Fruit fly (Drosophila melanogaster) whole organism, embryonic: Measurements from ENCODE around the gene Zwilch.
A peak's percentile ranks its signal among the peaks of the same experiment; 100 is the strongest.

ENCODE experiments used
- CG10321 ChIP-seq: fragments of 200-800 bp; sonication (Bioruptor generic); IDR thresholded peaks from 2 replicates; pipeline ENCODE4 v1.3.6; 2022; ENCODE audit warnings: missing biosample characterization, missing genetic modification characterization
- CG11247 ChIP-seq: fragments of 200-800 bp; sonication (Bioruptor generic); IDR thresholded peaks from 2 replicates; pipeline ENCODE4 v1.3.6; 2022; ENCODE audit warnings: missing biosample characterization, missing genetic modification characterization
- CG12299 ChIP-seq: fragments of 200-800 bp; sonication (Bioruptor generic); optimal IDR thresholded peaks from 2 replicates; lab custom pipeline; 2018; ENCODE audit warnings: missing biosample characterization, mild to moderate bottlenecking, missing genetic modification characterization
- CG14710 ChIP-seq: fragments of 200-800 bp; sonication (Bioruptor generic); optimal IDR thresholded peaks from 3 replicates; lab custom pipeline; 2019; ENCODE audit warnings: missing biosample characterization, mild to moderate bottlenecking, missing genetic modification characterization, moderate library complexity
- CG15011 ChIP-seq: fragments of 200-800 bp; sonication (Bioruptor generic); optimal IDR thresholded peaks from 3 replicates; lab custom pipeline; 2018; ENCODE audit warnings: missing biosample characterization, mild to moderate bottlenecking, missing genetic modification characterization
- CG15601 ChIP-seq: fragments of 200-800 bp; sonication (Bioruptor generic); optimal IDR thresholded peaks from 3 replicates; lab custom pipeline; 2019; ENCODE audit warnings: missing biosample characterization, mild to moderate bottlenecking, missing genetic modification characterization, moderate library complexity
- CG1603 ChIP-seq: fragments of 200-800 bp; sonication (Bioruptor generic); optimal IDR thresholded peaks from 2 replicates; lab custom pipeline; 2019; ENCODE audit warnings: missing biosample characterization, mild to moderate bottlenecking, missing genetic modification characterization, moderate library complexity
- CG1647 ChIP-seq: fragments of 200-800 bp; sonication (Bioruptor generic); optimal IDR thresholded peaks from 3 replicates; lab custom pipeline; 2016; ENCODE audit warnings: missing biosample characterization, missing genetic modification characterization
- CG17359 ChIP-seq: fragments of 200-800 bp; sonication (Bioruptor generic); optimal IDR thresholded peaks from 3 replicates; lab custom pipeline; 2018; ENCODE audit warnings: missing biosample characterization, mild to moderate bottlenecking, missing genetic modification characterization, moderate library complexity
- CG18619 ChIP-seq: fragments of 200-800 bp; sonication (Bioruptor generic); optimal IDR thresholded peaks from 3 replicates; lab custom pipeline; 2017; ENCODE audit warnings: missing biosample characterization, mild to moderate bottlenecking, missing genetic modification characterization
- CG31224 ChIP-seq: fragments of 200-800 bp; sonication (Bioruptor generic); IDR thresholded peaks from 2 replicates; pipeline ENCODE4 v1.3.6; 2022; ENCODE audit warnings: missing biosample characterization, missing genetic modification characterization
- CG32532 ChIP-seq: fragments of 200-800 bp; sonication (Bioruptor generic); IDR thresholded peaks from 2 replicates; pipeline ENCODE4 v1.3.6; 2022; ENCODE audit warnings: missing biosample characterization, missing genetic modification characterization
- CG33213 ChIP-seq: fragments of 200-800 bp; sonication (Bioruptor generic); optimal IDR thresholded peaks from 3 replicates; lab custom pipeline; 2016; ENCODE audit warnings: missing biosample characterization, missing genetic modification characterization
- CG34376 ChIP-seq: fragments of 200-800 bp; sonication (Bioruptor generic); optimal IDR thresholded peaks from 2 replicates; lab custom pipeline; 2018; ENCODE audit warnings: missing biosample characterization, mild to moderate bottlenecking, missing genetic modification characterization
- CG3995 ChIP-seq: fragments of 200-800 bp; sonication (Bioruptor generic); optimal IDR thresholded peaks from 3 replicates; lab custom pipeline; 2016; ENCODE audit warnings: missing biosample characterization, missing genetic modification characterization
- CG6654 ChIP-seq: fragments of 200-800 bp; sonication (Bioruptor generic); optimal IDR thresholded peaks from 2 replicates; lab custom pipeline; 2017; ENCODE audit warnings: missing biosample characterization, mild to moderate bottlenecking, missing genetic modification characterization
- CG6689 ChIP-seq: fragments of 200-800 bp; sonication (Bioruptor generic); IDR thresholded peaks from 2 replicates; pipeline ENCODE4 v1.3.6; 2022; ENCODE audit warnings: missing biosample characterization, missing genetic modification characterization
- CG7271 ChIP-seq: fragments of 200-800 bp; sonication (Bioruptor generic); optimal IDR thresholded peaks from 2 replicates; lab custom pipeline; 2018; ENCODE audit warnings: missing biosample characterization, mild to moderate bottlenecking, missing genetic modification characterization, moderate library complexity
- CG8281 ChIP-seq: fragments of 200-800 bp; sonication (Bioruptor generic); optimal IDR thresholded peaks from 2 replicates; lab custom pipeline; 2018; ENCODE audit warnings: missing biosample characterization, mild to moderate bottlenecking, missing genetic modification characterization, moderate library complexity
- CG8388 ChIP-seq: fragments of 200-800 bp; sonication (Bioruptor generic); optimal IDR thresholded peaks from 2 replicates; lab custom pipeline; 2019; ENCODE audit warnings: missing biosample characterization, mild to moderate bottlenecking, missing genetic modification characterization, moderate library complexity
- CG9876 ChIP-seq: fragments of 200-800 bp; sonication (Bioruptor generic); optimal IDR thresholded peaks from 2 replicates; lab custom pipeline; 2016; ENCODE audit warnings: missing biosample characterization, missing genetic modification characterization
- CrebB ChIP-seq: fragments of 200-800 bp; sonication (Bioruptor generic); optimal IDR thresholded peaks from 3 replicates; lab custom pipeline; 2018; ENCODE audit warnings: missing biosample characterization, mild to moderate bottlenecking, missing genetic modification characterization
- D ChIP-seq, 2 experiments: fragments of 200-800 bp in 1 of 2; fragments of >200 bp in 1 of 2; sonication (Bioruptor generic) in 1 of 2; optimal IDR thresholded peaks; 2 replicates in 1 of 2; 3 replicates in 1 of 2; lab custom pipeline; 2017; ENCODE audit warnings: mild to moderate bottlenecking in 1 of 2, missing biosample characterization in 1 of 2, missing genetic modification characterization in 1 of 2, missing genetic modification reagents in 1 of 2
- Dip2 ChIP-seq: fragments of 200-800 bp; sonication (Bioruptor generic); IDR thresholded peaks from 2 replicates; pipeline ENCODE4 v1.3.6; 2022; ENCODE audit warnings: missing biosample characterization, missing genetic modification characterization
- Doc2 ChIP-seq: fragments of 200-800 bp; sonication (Bioruptor generic); IDR thresholded peaks from 2 replicates; pipeline ENCODE4 v1.3.6; 2022; ENCODE audit warnings: missing biosample characterization, missing genetic modification characterization
- E2f2 ChIP-seq: fragments of 200-800 bp; sonication (Bioruptor generic); IDR thresholded peaks from 2 replicates; pipeline ENCODE4 v1.3.6; 2022; ENCODE audit warnings: missing biosample characterization, missing genetic modification characterization
- H15 ChIP-seq: fragments of 200-800 bp; sonication (Bioruptor generic); IDR thresholded peaks from 3 replicates; pipeline ENCODE4 v1.3.6; 2022; ENCODE audit warnings: missing biosample characterization, missing genetic modification characterization
- Jarid2 ChIP-seq: fragments of 200-800 bp; sonication (Bioruptor generic); optimal IDR thresholded peaks from 3 replicates; lab custom pipeline; 2017; ENCODE audit warnings: mild to moderate bottlenecking, missing biosample characterization, missing genetic modification reagents, missing genetic modification characterization
- Mad ChIP-seq: fragments of 200-800 bp; sonication (Bioruptor generic); optimal IDR thresholded peaks from 2 replicates; lab custom pipeline; 2016; ENCODE audit warnings: missing biosample characterization, missing genetic modification characterization
- NfI ChIP-seq: fragments of 200-800 bp; sonication (Bioruptor generic); optimal IDR thresholded peaks from 3 replicates; lab custom pipeline; 2018; ENCODE audit warnings: missing biosample characterization, mild to moderate bottlenecking, missing genetic modification characterization, moderate library complexity
- cwo ChIP-seq: fragments of 200-800 bp; sonication (Bioruptor generic); optimal IDR thresholded peaks from 3 replicates; lab custom pipeline; 2017; ENCODE audit warnings: missing biosample characterization, missing genetic modification characterization, mild to moderate bottlenecking, moderate library complexity, missing genetic modification reagents
- dimm ChIP-seq: fragments of 200-800 bp; sonication (Bioruptor generic); IDR thresholded peaks from 2 replicates; pipeline ENCODE4 v1.3.6; 2022; ENCODE audit warnings: missing biosample characterization, missing genetic modification characterization
- dmrt11E ChIP-seq: fragments of 200-800 bp; sonication (Bioruptor generic); optimal IDR thresholded peaks from 3 replicates; lab custom pipeline; 2018; ENCODE audit warnings: missing biosample characterization, mild to moderate bottlenecking, missing genetic modification characterization, moderate library complexity
- en ChIP-seq: fragments of 200-800 bp; sonication (Bioruptor generic); optimal IDR thresholded peaks from 2 replicates; lab custom pipeline; 2016; ENCODE audit warnings: missing biosample characterization, missing genetic modification characterization
- gt ChIP-seq: fragments of 200-800 bp; sonication (Bioruptor generic); IDR thresholded peaks from 2 replicates; pipeline ENCODE4 v1.3.6; 2022; ENCODE audit warnings: missing biosample characterization, missing genetic modification characterization
- pum ChIP-seq: fragments of 200-800 bp; sonication (Bioruptor generic); optimal IDR thresholded peaks from 2 replicates; lab custom pipeline; 2016; ENCODE audit warnings: missing biosample characterization, missing genetic modification characterization
- scrt ChIP-seq: fragments of 200-800 bp; sonication (Bioruptor generic); optimal IDR thresholded peaks from 2 replicates; lab custom pipeline; 2018; ENCODE audit warnings: missing biosample characterization, mild to moderate bottlenecking, missing genetic modification characterization, moderate library complexity
- ssp ChIP-seq: fragments of 200-800 bp; sonication (Bioruptor generic); IDR thresholded peaks from 2 replicates; pipeline ENCODE4 v1.3.6; 2022; ENCODE audit warnings: missing biosample characterization, missing genetic modification characterization
- tgo ChIP-seq: fragments of 200-800 bp; sonication (Bioruptor generic); IDR thresholded peaks from 3 replicates; pipeline ENCODE4 v1.3.6; 2022; ENCODE audit warnings: missing biosample characterization, missing genetic modification characterization
- toy ChIP-seq: fragments of 200-800 bp; sonication (Bioruptor generic); IDR thresholded peaks from 2 replicates; pipeline ENCODE4 v1.3.6; 2022; ENCODE audit warnings: missing biosample characterization, missing genetic modification characterization
- unc-4 ChIP-seq: fragments of 200-800 bp; sonication (Bioruptor generic); IDR thresholded peaks from 2 replicates; pipeline ENCODE4 v1.3.6; 2022; ENCODE audit warnings: missing biosample characterization, missing genetic modification characterization; ENCODE audit not compliant: partially characterized antibody
- unpg ChIP-seq: fragments of 200-800 bp; sonication (Bioruptor generic); optimal IDR thresholded peaks from 3 replicates; lab custom pipeline; 2018; ENCODE audit warnings: missing biosample characterization, mild to moderate bottlenecking, missing genetic modification characterization, moderate library complexity
- usp ChIP-seq: fragments of >200 bp; optimal IDR thresholded peaks from 2 replicates; lab custom pipeline; 2017; ENCODE audit warnings: missing biosample characterization, missing genetic modification characterization
- zen2 ChIP-seq: fragments of 200-800 bp; sonication (Bioruptor generic); IDR thresholded peaks from 3 replicates; pipeline ENCODE4 v1.3.6; 2022; ENCODE audit warnings: missing biosample characterization, missing genetic modification characterization; ENCODE audit not compliant: partially characterized antibody

The Zwilch gene

dm6 chr3R:31213227-31213626, at the start of gene Zwilch, which contains the start of gene CG1542 (continued):
- TF ChIP-seq CG1603 = no peak
- TF ChIP-seq CG15011 (GFP tag; lab: Kevin White, UChicago) = no peak
- no peak for TF ChIP-seq Doc2
- no peak for TF ChIP-seq CG18619 (GFP tag; lab: Kevin White, UChicago)
- no peak for TF ChIP-seq tgo
- no peak for TF ChIP-seq CG8388 (GFP tag; lab: Kevin White, UChicago)
- no peak for TF ChIP-seq H15
- no peak for TF ChIP-seq CG7271 (tag; lab: Kevin White, UChicago)
- no peak for TF ChIP-seq CG8281 (tag; lab: Kevin White, UChicago)
- TF ChIP-seq CG15601 (tag; lab: Kevin White, UChicago) = no peak
- no peak for TF ChIP-seq Dip2 (GFP tag; lab: Robert Waterston, UW)
- no peak for TF ChIP-seq unpg
- peak; percentile 80 for TF ChIP-seq unc-4 (GFP tag; lab: Robert Waterston, UW)
- TF ChIP-seq pum (GFP tag; lab: Kevin White, UChicago) = no peak

dm6 chr3R:31262298-31262697, 49.1 kb upstream of the Zwilch start, which contains the start of gene CAH5:
TSS of gene CAH5 (plus strand) at chr3R:31262598.
- TF ChIP-seq toy (GFP tag; lab: Robert Waterston, UW) (no peak), ssp (GFP tag; lab: Robert Waterston, UW) (no peak), cwo (GFP tag; lab: Kevin White, UChicago) (no peak), CG6689 (GFP tag; lab: Robert Waterston, UW) (no peak), CG1647 (GFP tag; lab: Kevin White, UChicago) (no peak), usp (GFP tag; lab: Kevin White, UChicago) (no peak), CG9876 (GFP tag; lab: Kevin White, UChicago) (no peak), CG31224 (no peak), dmrt11E (tag; lab: Kevin White, UChicago) (no peak), CG12299 (no peak), CG10321 (GFP tag; lab: Robert Waterston, UW) (no peak), CG6654 (GFP tag; lab: Kevin White, UChicago) (no peak)

DNA sequence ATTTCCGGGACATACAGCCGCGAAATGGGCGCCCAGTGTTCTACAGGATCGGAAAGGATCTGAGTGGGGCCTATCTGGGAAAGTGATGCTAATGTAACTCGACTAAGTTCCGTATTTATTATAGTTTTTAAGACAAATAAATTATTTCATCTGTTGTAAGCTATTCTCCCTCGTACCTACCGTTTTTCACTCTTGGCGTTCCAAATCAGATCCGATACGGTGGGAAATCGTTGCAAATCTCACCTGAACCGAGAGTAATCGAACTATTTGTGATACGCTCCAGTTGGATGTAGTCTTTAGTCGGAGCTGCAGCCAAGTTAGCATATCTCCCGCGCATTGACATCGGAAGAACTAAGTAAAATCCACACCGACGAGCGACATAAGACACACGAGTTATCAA, 46.8 kb upstream of the Zwilch start, which contains the start of gene CAH16:
TSS of gene CAH16 (plus strand) at position 301 of the 400 bp plus-strand sequence.
- TF ChIP-seq CG33213 (no peak), NfI (GFP tag; lab: Kevin White, UChicago) (no peak), CG3995 (GFP tag; lab: Kevin White, UChicago) (no peak), dimm (GFP tag; lab: Robert Waterston, UW) (no peak), zen2 (no peak), scrt (GFP tag; lab: Kevin White, UChicago) (no peak), Mad (GFP tag; lab: Kevin White, UChicago) (no peak), CG32532 (GFP tag; lab: Robert Waterston, UW) (no peak), E2f2 (GFP tag; lab: Robert Waterston, UW) (no peak), en (GFP tag; lab: Kevin White, UChicago) (no peak), gt (no peak), CG34376 (GFP tag; lab: Kevin White, UChicago) (no peak), D (optimal IDR thresholded peaks at IDR 0.05; lab: Kevin White, UChicago) (no peak), D (GFP tag; optimal IDR thresholded peaks at IDR 0.05; lab: Kevin White, UChicago) (no peak), CG14710 (tag; lab: Kevin White, UChicago) (no peak), Jarid2 (GFP tag; lab: Kevin White, UChicago) (no peak), CG17359 (no peak), CG11247 (GFP tag; lab: Robert Waterston, UW) (no peak), CrebB (tag; lab: Kevin White, UChicago) (no peak)
